Fruit fly (Drosophila melanogaster) whole organism, embryonic: ENCODE measurements around the gene SamDC.

Experiments
- Atf-2 ChIP-seq: fragments of 200-800 bp; sonication (Bioruptor generic); optimal IDR thresholded peaks from 2 replicates; lab custom pipeline; 2016; ENCODE audit warnings: missing biosample characterization, missing genetic modification characterization
- CG10147 ChIP-seq: fragments of 200-800 bp; sonication (Bioruptor generic); optimal IDR thresholded peaks from 2 replicates; lab custom pipeline; 2019; ENCODE audit warnings: missing biosample characterization, mild to moderate bottlenecking, missing genetic modification characterization, moderate library complexity
- CG10959 ChIP-seq: fragments of 200-800 bp; sonication (Bioruptor generic); IDR thresholded peaks from 2 replicates; pipeline ENCODE4 v1.3.6; 2022; ENCODE audit warnings: missing biosample characterization, missing genetic modification characterization
- CG11398 ChIP-seq: fragments of 200-800 bp; sonication (Bioruptor generic); optimal IDR thresholded peaks from 2 replicates; lab custom pipeline; 2016; ENCODE audit warnings: missing biosample characterization, missing genetic modification characterization
- CG12299 ChIP-seq: fragments of 200-800 bp; sonication (Bioruptor generic); optimal IDR thresholded peaks from 2 replicates; lab custom pipeline; 2018; ENCODE audit warnings: missing biosample characterization, mild to moderate bottlenecking, missing genetic modification characterization
- CG13424 ChIP-seq: fragments of 200-800 bp; sonication (Bioruptor generic); optimal IDR thresholded peaks from 2 replicates; lab custom pipeline; 2019; ENCODE audit warnings: missing biosample characterization, mild to moderate bottlenecking, missing genetic modification characterization, moderate library complexity
- CG14965 ChIP-seq: fragments of 200-800 bp; sonication (Bioruptor generic); optimal IDR thresholded peaks from 2 replicates; lab custom pipeline; 2016; ENCODE audit warnings: missing biosample characterization, missing genetic modification characterization, borderline replicate concordance
- CG15479 ChIP-seq: fragments of 200-800 bp; sonication (Bioruptor generic); optimal IDR thresholded peaks from 3 replicates; lab custom pipeline; 2019; ENCODE audit warnings: missing biosample characterization, mild to moderate bottlenecking, missing genetic modification characterization, moderate library complexity
- CG16863 ChIP-seq: fragments of 200-800 bp; sonication (Bioruptor generic); optimal IDR thresholded peaks from 3 replicates; lab custom pipeline; 2016; ENCODE audit warnings: missing biosample characterization, missing genetic modification characterization
- CG17186 ChIP-seq: fragments of 200-800 bp; sonication (Bioruptor generic); optimal IDR thresholded peaks from 3 replicates; lab custom pipeline; 2017; ENCODE audit warnings: missing biosample characterization, missing genetic modification reagents, missing genetic modification characterization
- CG17829 ChIP-seq: fragments of 200-800 bp; optimal IDR thresholded peaks from 2 replicates; lab custom pipeline; 2019; ENCODE audit warnings: missing biosample characterization, mild to moderate bottlenecking, missing genetic modification characterization, moderate library complexity
- CG3065 ChIP-seq: fragments of 200-800 bp; sonication (Bioruptor generic); optimal IDR thresholded peaks from 2 replicates; lab custom pipeline; 2016; ENCODE audit warnings: missing biosample characterization, missing genetic modification characterization
- CG5180 ChIP-seq: fragments of 200-800 bp; sonication (Bioruptor generic); optimal IDR thresholded peaks from 3 replicates; lab custom pipeline; 2017; ENCODE audit warnings: missing biosample characterization, missing genetic modification characterization, mild to moderate bottlenecking, moderate library complexity, missing genetic modification reagents
- CG6689 ChIP-seq: fragments of 200-800 bp; sonication (Bioruptor generic); IDR thresholded peaks from 2 replicates; pipeline ENCODE4 v1.3.6; 2022; ENCODE audit warnings: missing biosample characterization, missing genetic modification characterization
- CG6765 ChIP-seq: fragments of 200-800 bp; sonication (Bioruptor generic); optimal IDR thresholded peaks from 3 replicates; lab custom pipeline; 2017; ENCODE audit warnings: missing biosample characterization, mild to moderate bottlenecking, missing genetic modification characterization
- CG8388 ChIP-seq: fragments of 200-800 bp; sonication (Bioruptor generic); optimal IDR thresholded peaks from 2 replicates; lab custom pipeline; 2019; ENCODE audit warnings: missing biosample characterization, mild to moderate bottlenecking, missing genetic modification characterization, moderate library complexity
- CG9609 ChIP-seq: fragments of 200-800 bp; sonication (Bioruptor generic); optimal IDR thresholded peaks from 3 replicates; lab custom pipeline; 2016; ENCODE audit warnings: missing biosample characterization, missing genetic modification characterization
- Ets65A ChIP-seq: fragments of 200-800 bp; sonication (Bioruptor generic); peaks from one replicate; lab custom pipeline; 2016; ENCODE audit warnings: missing biosample characterization, missing genetic modification characterization
- Fer3 ChIP-seq: fragments of 200-800 bp; sonication (Bioruptor generic); optimal IDR thresholded peaks from 2 replicates; lab custom pipeline; 2018; ENCODE audit warnings: missing biosample characterization, mild to moderate bottlenecking, missing genetic modification characterization, moderate library complexity
- Gsc ChIP-seq: fragments of 200-800 bp; sonication (Bioruptor generic); IDR thresholded peaks from 2 replicates; pipeline ENCODE4 v1.3.6; 2022; ENCODE audit warnings: missing biosample characterization, missing genetic modification characterization
- Hmr ChIP-seq: fragments of 200-800 bp; sonication (Bioruptor generic); optimal IDR thresholded peaks from 3 replicates; lab custom pipeline; 2017; ENCODE audit warnings: mild to moderate bottlenecking, missing biosample characterization, missing genetic modification reagents, missing genetic modification characterization
- Jarid2 ChIP-seq: fragments of 200-800 bp; sonication (Bioruptor generic); optimal IDR thresholded peaks from 3 replicates; lab custom pipeline; 2017; ENCODE audit warnings: mild to moderate bottlenecking, missing biosample characterization, missing genetic modification reagents, missing genetic modification characterization
- Max ChIP-seq: fragments of 200-800 bp; sonication (Bioruptor generic); optimal IDR thresholded peaks from 2 replicates; lab custom pipeline; 2016; ENCODE audit warnings: missing biosample characterization, mild to moderate bottlenecking, missing genetic modification characterization
- Mes4 ChIP-seq: fragments of 200-800 bp; sonication (Bioruptor generic); optimal IDR thresholded peaks from 2 replicates; lab custom pipeline; 2016; ENCODE audit warnings: missing biosample characterization, missing genetic modification characterization
- NC2α ChIP-seq: fragments of 200-800 bp; sonication (Bioruptor generic); optimal IDR thresholded peaks from 2 replicates; lab custom pipeline; 2016; ENCODE audit warnings: missing biosample characterization, missing genetic modification characterization
- Ravus ChIP-seq: fragments of 200-800 bp; sonication (Bioruptor generic); IDR thresholded peaks from 2 replicates; pipeline ENCODE4 v1.3.6; 2022; ENCODE audit warnings: missing biosample characterization, missing genetic modification characterization
- Sin3A ChIP-seq: fragments of >200 bp; optimal IDR thresholded peaks from 2 replicates; lab custom pipeline; 2018
- TFAM ChIP-seq: fragments of 200-800 bp; sonication (Bioruptor generic); optimal IDR thresholded peaks from 2 replicates; lab custom pipeline; 2017; ENCODE audit warnings: missing biosample characterization, missing genetic modification characterization, inconsistent platforms
- ato ChIP-seq: fragments of 200-800 bp; sonication (Bioruptor generic); IDR thresholded peaks from 2 replicates; pipeline ENCODE4 v1.3.6; 2022; ENCODE audit warnings: missing biosample characterization, missing genetic modification characterization; ENCODE audit not compliant: partially characterized antibody
- az2 ChIP-seq: fragments of 200-800 bp; sonication (Bioruptor generic); optimal IDR thresholded peaks from 3 replicates; lab custom pipeline; 2016; ENCODE audit warnings: missing biosample characterization, missing genetic modification characterization
- br ChIP-seq: fragments of >200 bp; optimal IDR thresholded peaks from 2 replicates; lab custom pipeline; 2017
- cg ChIP-seq: fragments of 200-800 bp; sonication (Bioruptor generic); optimal IDR thresholded peaks from 3 replicates; lab custom pipeline; 2019; ENCODE audit warnings: missing biosample characterization, mild to moderate bottlenecking, missing genetic modification characterization, moderate library complexity
- chn ChIP-seq: fragments of 200-800 bp; sonication (Bioruptor generic); optimal IDR thresholded peaks from 2 replicates; lab custom pipeline; 2016; ENCODE audit warnings: missing biosample characterization, missing genetic modification characterization
- dati ChIP-seq: fragments of 200-800 bp; sonication (Bioruptor generic); IDR thresholded peaks from 2 replicates; pipeline ENCODE4 v1.3.6; 2022; ENCODE audit warnings: missing biosample characterization, missing genetic modification characterization
- fd96Cb ChIP-seq: fragments of 200-800 bp; sonication (Bioruptor generic); optimal IDR thresholded peaks from 2 replicates; lab custom pipeline; 2018; ENCODE audit warnings: missing biosample characterization, mild to moderate bottlenecking, missing genetic modification characterization, moderate library complexity
- gcm2 ChIP-seq: fragments of 200-800 bp; sonication (Bioruptor generic); optimal IDR thresholded peaks from 2 replicates; lab custom pipeline; 2016; ENCODE audit warnings: missing biosample characterization, missing genetic modification characterization
- hth ChIP-seq: fragments of >200 bp; optimal IDR thresholded peaks from 2 replicates; lab custom pipeline; 2017; ENCODE audit warnings: inconsistent platforms
- maf-S ChIP-seq: fragments of 200-800 bp; sonication (Bioruptor generic); optimal IDR thresholded peaks from 2 replicates; lab custom pipeline; 2016; ENCODE audit warnings: missing biosample characterization, missing genetic modification characterization
- mirr ChIP-seq: fragments of 200-800 bp; sonication (Bioruptor generic); optimal IDR thresholded peaks from 3 replicates; lab custom pipeline; 2018; ENCODE audit warnings: missing biosample characterization, mild to moderate bottlenecking, missing genetic modification characterization
- nerfin-2 ChIP-seq: fragments of 200-800 bp; sonication (Bioruptor generic); IDR thresholded peaks from 2 replicates; pipeline ENCODE4 v1.3.6; 2022; ENCODE audit warnings: missing biosample characterization, missing genetic modification characterization; ENCODE audit not compliant: partially characterized antibody
- peb ChIP-seq: fragments of 200-800 bp; sonication (Bioruptor generic); IDR thresholded peaks from 2 replicates; pipeline ENCODE4 v1.3.6; 2022; ENCODE audit warnings: missing biosample characterization, missing genetic modification characterization
- prd ChIP-seq, 3 experiments: fragments of >200 bp in 2 of 3; fragments of 200-800 bp in 1 of 3; sonication (Bioruptor generic) in 1 of 3; optimal IDR thresholded peaks in 2 of 3; IDR thresholded peaks in 1 of 3; 2 replicates in 2 of 3; 3 replicates in 1 of 3; pipeline versions ENCODE4 v1.3.6 to Lab custom; 2017 to 2022; ENCODE audit warnings: missing biosample characterization in 1 of 3, missing genetic modification characterization in 1 of 3
- ro ChIP-seq: fragments of 200-800 bp; sonication (Bioruptor generic); IDR thresholded peaks from 2 replicates; pipeline ENCODE4 v1.3.6; 2022; ENCODE audit warnings: missing biosample characterization, missing genetic modification characterization
- schlank ChIP-seq: fragments of 200-800 bp; sonication (Bioruptor generic); optimal IDR thresholded peaks from 2 replicates; lab custom pipeline; 2018; ENCODE audit warnings: missing biosample characterization, mild to moderate bottlenecking, missing genetic modification characterization
- sens ChIP-seq: fragments of 200-800 bp; sonication (Bioruptor generic); peaks from one replicate; lab custom pipeline; 2016; ENCODE audit warnings: missing biosample characterization, missing genetic modification characterization
- sim ChIP-seq: fragments of 200-800 bp; sonication (Bioruptor generic); IDR thresholded peaks from 2 replicates; pipeline ENCODE4 v1.3.6; 2022; ENCODE audit warnings: missing biosample characterization, missing genetic modification characterization
- stwl ChIP-seq: fragments of 200-800 bp; sonication (Bioruptor generic); optimal IDR thresholded peaks from 3 replicates; lab custom pipeline; 2018; ENCODE audit warnings: missing biosample characterization, mild to moderate bottlenecking, missing genetic modification characterization, moderate library complexity
- tap ChIP-seq: fragments of 200-800 bp; optimal IDR thresholded peaks from 3 replicates; lab custom pipeline; 2019; ENCODE audit warnings: missing biosample characterization, mild to moderate bottlenecking, missing genetic modification characterization, moderate library complexity
- tx ChIP-seq: fragments of 200-800 bp; sonication (Bioruptor generic); optimal IDR thresholded peaks from 2 replicates; lab custom pipeline; 2016; ENCODE audit warnings: missing biosample characterization, missing genetic modification characterization
- unc-4 ChIP-seq: fragments of 200-800 bp; sonication (Bioruptor generic); IDR thresholded peaks from 2 replicates; pipeline ENCODE4 v1.3.6; 2022; ENCODE audit warnings: missing biosample characterization, missing genetic modification characterization; ENCODE audit not compliant: partially characterized antibody
- unpg ChIP-seq: fragments of 200-800 bp; sonication (Bioruptor generic); optimal IDR thresholded peaks from 3 replicates; lab custom pipeline; 2018; ENCODE audit warnings: missing biosample characterization, mild to moderate bottlenecking, missing genetic modification characterization, moderate library complexity
- vvl ChIP-seq: fragments of 200-800 bp; sonication (Bioruptor generic); IDR thresholded peaks from 2 replicates; pipeline ENCODE4 v1.3.6; 2022; ENCODE audit warnings: missing biosample characterization, missing genetic modification characterization
- zen ChIP-seq: fragments of 200-800 bp; sonication (Bioruptor generic); optimal IDR thresholded peaks from 3 replicates; lab custom pipeline; 2018; ENCODE audit warnings: missing biosample characterization, mild to moderate bottlenecking, missing genetic modification characterization, moderate library complexity

SamDC gene

DNA sequence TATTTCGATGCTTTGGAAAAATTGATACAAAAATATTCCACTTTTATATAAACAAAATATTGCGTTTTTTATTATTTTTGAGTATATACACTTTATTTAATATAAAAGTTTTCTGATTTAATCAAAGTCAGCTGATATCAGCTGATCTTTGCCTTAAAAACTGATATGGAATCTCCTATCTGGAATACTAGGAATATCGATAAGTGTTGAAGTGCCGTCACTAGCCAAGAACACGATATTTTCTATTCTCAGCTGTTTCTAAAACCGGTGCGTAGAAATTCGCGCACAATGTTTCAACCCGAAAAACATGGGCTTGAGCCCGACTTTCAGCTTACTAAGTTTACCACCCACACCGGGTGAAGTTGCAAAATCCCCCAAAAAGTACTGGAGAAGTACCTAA is 3.2 kb downstream of the SamDC start, which contains the start of gene Sps2 (continued):
- TF ChIP-seq hth (lab: Kevin White, UChicago) (no peak), Ravus (GFP tag; lab: Robert Waterston, UW) (no peak), vvl (GFP tag; lab: Robert Waterston, UW) (peak; percentile 35), CG3065 (no peak), prd (optimal IDR thresholded peaks at IDR 0.05; lab: Kevin White, UChicago) (no peak), prd (GFP tag; IDR thresholded peaks at IDR 0.05; lab: Robert Waterston, UW) (no peak), ato (GFP tag; lab: Robert Waterston, UW) (peak; percentile 51; the same call in 1 of the 2 replicates), Sin3A (lab: Kevin White, UChicago) (no peak), CG5180 (GFP tag; lab: Kevin White, UChicago) (no peak), CG10147 (GFP tag; lab: Kevin White, UChicago) (no peak), cg (GFP tag; lab: Kevin White, UChicago) (no peak), Max (GFP tag; lab: Kevin White, UChicago) (peak; percentile 3), Atf-2 (GFP tag; lab: Kevin White, UChicago) (no peak), Hmr (no peak), tx (GFP tag; lab: Kevin White, UChicago) (no peak), CG14965 (no peak), sim (GFP tag; lab: Robert Waterston, UW) (no peak), nerfin-2 (no peak), CG12299 (tag; lab: Kevin White, UChicago) (no peak), CG6765 (GFP tag; lab: Kevin White, UChicago) (no peak), peb (GFP tag; lab: Robert Waterston, UW) (no peak), CG13424 (no peak), CG10959 (GFP tag; lab: Robert Waterston, UW) (no peak), br (lab: Kevin White, UChicago) (no peak), CG8388 (peak; percentile 51), Fer3 (tag; lab: Kevin White, UChicago) (no peak), CG9609 (no peak), TFAM (GFP tag; lab: Kevin White, UChicago) (no peak), maf-S (no peak), Mes4 (GFP tag; lab: Kevin White, UChicago) (no peak), schlank (no peak), Gsc (GFP tag; lab: Robert Waterston, UW) (no peak), unpg (GFP tag; lab: Kevin White, UChicago) (no peak), CG17829 (tag; lab: Kevin White, UChicago) (peak; percentile 42), unc-4 (GFP tag; lab: Robert Waterston, UW) (peak; percentile 78), dati (GFP tag; lab: Robert Waterston, UW) (no peak), Ets65A (GFP tag; lab: Kevin White, UChicago) (no peak), CG6689 (GFP tag; lab: Robert Waterston, UW) (no peak), fd96Cb (tag; lab: Kevin White, UChicago) (no peak), sens (GFP tag; lab: Kevin White, UChicago) (no peak), chn (GFP tag; lab: Kevin White, UChicago) (no peak), CG16863 (no peak), mirr (no peak), CG11398 (GFP tag; lab: Kevin White, UChicago) (no peak), zen (tag; lab: Kevin White, UChicago) (no peak), CG17186 (no peak), Jarid2 (GFP tag; lab: Kevin White, UChicago) (no peak), NC2α (GFP tag; lab: Kevin White, UChicago) (no peak), tap (no peak), stwl (tag; lab: Kevin White, UChicago) (peak; percentile 57), az2 (GFP tag; lab: Kevin White, UChicago) (no peak), gcm2 (GFP tag; lab: Kevin White, UChicago) (no peak), ro (GFP tag; lab: Robert Waterston, UW) (no peak), CG15479 (GFP tag; lab: Kevin White, UChicago) (no peak)
